Fruit fly (Drosophila melanogaster) whole organism, embryonic: ENCODE results near the gene defl.
A peak's percentile ranks its signal among the peaks of the same experiment; 100 is the strongest.

Source experiments
- Atf-2 ChIP-seq: fragments of 200-800 bp; sonication (Bioruptor generic); optimal IDR thresholded peaks from 2 replicates; lab custom pipeline; 2016; ENCODE audit warnings: missing biosample characterization, missing genetic modification characterization
- Blimp-1 ChIP-seq: fragments of 200-800 bp; sonication (Bioruptor generic); optimal IDR thresholded peaks from 3 replicates; lab custom pipeline; 2018; ENCODE audit warnings: missing biosample characterization, missing genetic modification characterization, mild to moderate bottlenecking, moderate library complexity, missing genetic modification reagents
- CG11085 ChIP-seq: fragments of 200-800 bp; sonication (Bioruptor generic); IDR thresholded peaks from 2 replicates; pipeline ENCODE4 v1.3.6; 2022; ENCODE audit warnings: missing biosample characterization, missing genetic modification characterization
- CG11247 ChIP-seq: fragments of 200-800 bp; sonication (Bioruptor generic); IDR thresholded peaks from 2 replicates; pipeline ENCODE4 v1.3.6; 2022; ENCODE audit warnings: missing biosample characterization, missing genetic modification characterization
- CG12071 ChIP-seq: fragments of 200-800 bp; sonication (Bioruptor generic); optimal IDR thresholded peaks from 3 replicates; lab custom pipeline; 2018; ENCODE audit warnings: missing biosample characterization, mild to moderate bottlenecking, missing genetic modification characterization
- CG14441 ChIP-seq: fragments of 200-800 bp; sonication (Bioruptor generic); IDR thresholded peaks from 2 replicates; pipeline ENCODE4 v1.3.6; 2022; ENCODE audit warnings: missing biosample characterization, missing genetic modification characterization
- CG17359 ChIP-seq: fragments of 200-800 bp; sonication (Bioruptor generic); optimal IDR thresholded peaks from 3 replicates; lab custom pipeline; 2018; ENCODE audit warnings: missing biosample characterization, mild to moderate bottlenecking, missing genetic modification characterization, moderate library complexity
- CG18011 ChIP-seq: fragments of 200-800 bp; sonication (Bioruptor generic); optimal IDR thresholded peaks from 2 replicates; lab custom pipeline; 2017; ENCODE audit warnings: missing biosample characterization, missing genetic modification characterization, mild to moderate bottlenecking, moderate library complexity, missing genotype
- CG18764 ChIP-seq: fragments of 200-800 bp; sonication (Bioruptor generic); optimal IDR thresholded peaks from 3 replicates; lab custom pipeline; 2016; ENCODE audit warnings: missing biosample characterization, missing genetic modification characterization
- CG2199 ChIP-seq: fragments of 200-800 bp; sonication (Bioruptor generic); IDR thresholded peaks from 3 replicates; pipeline ENCODE4 v1.3.6; 2022; ENCODE audit warnings: missing biosample characterization, missing genetic modification characterization
- CG2678 ChIP-seq: fragments of 200-800 bp; sonication (Bioruptor generic); optimal IDR thresholded peaks from 3 replicates; lab custom pipeline; 2019; ENCODE audit warnings: missing biosample characterization, mild to moderate bottlenecking, missing genetic modification characterization, moderate library complexity
- CG32532 ChIP-seq: fragments of 200-800 bp; sonication (Bioruptor generic); IDR thresholded peaks from 2 replicates; pipeline ENCODE4 v1.3.6; 2022; ENCODE audit warnings: missing biosample characterization, missing genetic modification characterization
- CG34376 ChIP-seq: fragments of 200-800 bp; sonication (Bioruptor generic); optimal IDR thresholded peaks from 2 replicates; lab custom pipeline; 2018; ENCODE audit warnings: missing biosample characterization, mild to moderate bottlenecking, missing genetic modification characterization
- CG3726 ChIP-seq: fragments of 200-800 bp; sonication (Bioruptor generic); IDR thresholded peaks from 3 replicates; pipeline ENCODE4, ENCODE4 v1.3.6; 2022; ENCODE audit warnings: missing biosample characterization, missing genetic modification characterization
- CG43689 ChIP-seq: fragments of 200-800 bp; sonication (Bioruptor generic); IDR thresholded peaks from 2 replicates; pipeline ENCODE4 v1.3.6; 2022; ENCODE audit warnings: missing biosample characterization, missing genetic modification characterization
- CG4424 ChIP-seq: fragments of 200-800 bp; sonication (Bioruptor generic); optimal IDR thresholded peaks from 3 replicates; lab custom pipeline; 2016; ENCODE audit warnings: missing biosample characterization, missing genetic modification characterization
- CG5245 ChIP-seq: fragments of 200-800 bp; sonication (Bioruptor generic); optimal IDR thresholded peaks from 3 replicates; lab custom pipeline; 2016; ENCODE audit warnings: missing biosample characterization, missing genetic modification characterization
- CG8765 ChIP-seq: fragments of 200-800 bp; sonication (Bioruptor generic); IDR thresholded peaks from 2 replicates; pipeline ENCODE4 v1.3.6; 2022; ENCODE audit warnings: missing biosample characterization, missing genetic modification characterization
- CG8944 ChIP-seq: fragments of 200-800 bp; sonication (Bioruptor generic); optimal IDR thresholded peaks from 3 replicates; lab custom pipeline; 2016; ENCODE audit warnings: missing biosample characterization, missing genetic modification characterization
- CG9215 ChIP-seq: fragments of 200-800 bp; sonication (Bioruptor generic); IDR thresholded peaks from 2 replicates; pipeline ENCODE4 v1.3.6; 2022; ENCODE audit warnings: missing biosample characterization, missing genetic modification characterization
- CG9437 ChIP-seq: fragments of 200-800 bp; sonication (Bioruptor generic); optimal IDR thresholded peaks from 2 replicates; lab custom pipeline; 2018; ENCODE audit warnings: missing biosample characterization, mild to moderate bottlenecking, missing genetic modification characterization
- CG9609 ChIP-seq: fragments of 200-800 bp; sonication (Bioruptor generic); optimal IDR thresholded peaks from 3 replicates; lab custom pipeline; 2016; ENCODE audit warnings: missing biosample characterization, missing genetic modification characterization
- CkIIα-i1 ChIP-seq: fragments of 200-800 bp; sonication (Bioruptor generic); IDR thresholded peaks from 2 replicates; pipeline ENCODE4 v1.3.6; 2022; ENCODE audit warnings: missing biosample characterization, missing genetic modification characterization
- Doc3 ChIP-seq: fragments of 200-800 bp; sonication (Bioruptor generic); IDR thresholded peaks from 3 replicates; pipeline ENCODE4 v1.3.6; 2022; ENCODE audit warnings: missing biosample characterization, missing genetic modification characterization; ENCODE audit not compliant: partially characterized antibody
- E2f1 ChIP-seq: fragments of 200-800 bp; sonication (Bioruptor generic); IDR thresholded peaks from 2 replicates; pipeline ENCODE4 v1.3.6; 2022; ENCODE audit warnings: missing biosample characterization, missing genetic modification characterization
- E2f2 ChIP-seq: fragments of 200-800 bp; sonication (Bioruptor generic); IDR thresholded peaks from 2 replicates; pipeline ENCODE4 v1.3.6; 2022; ENCODE audit warnings: missing biosample characterization, missing genetic modification characterization
- HLH4C ChIP-seq: fragments of 200-800 bp; sonication (Bioruptor generic); IDR thresholded peaks from 3 replicates; pipeline ENCODE4 v1.3.6; 2022; ENCODE audit warnings: missing biosample characterization, missing genetic modification characterization; ENCODE audit not compliant: partially characterized antibody
- Hmr ChIP-seq: fragments of 200-800 bp; sonication (Bioruptor generic); optimal IDR thresholded peaks from 3 replicates; lab custom pipeline; 2017; ENCODE audit warnings: mild to moderate bottlenecking, missing biosample characterization, missing genetic modification reagents, missing genetic modification characterization
- Lim3 ChIP-seq: fragments of 200-800 bp; sonication (Bioruptor generic); IDR thresholded peaks from 2 replicates; pipeline ENCODE4 v1.3.6; 2022; ENCODE audit warnings: missing biosample characterization, missing genetic modification characterization
- Stat92E ChIP-seq, 3 experiments: fragments of >200 bp in 2 of 3; fragments of 200-800 bp in 1 of 3; sonication (Bioruptor generic) in 1 of 3; optimal IDR thresholded peaks; 2 replicates each; lab custom pipeline; 2017 to 2019; ENCODE audit warnings: missing biosample characterization in 3 of 3, missing genetic modification characterization in 3 of 3, mild to moderate bottlenecking in 1 of 3, moderate library complexity in 1 of 3
- TFAM ChIP-seq: fragments of 200-800 bp; sonication (Bioruptor generic); optimal IDR thresholded peaks from 2 replicates; lab custom pipeline; 2017; ENCODE audit warnings: missing biosample characterization, missing genetic modification characterization, inconsistent platforms
- ara ChIP-seq: fragments of 200-800 bp; sonication (Bioruptor generic); IDR thresholded peaks from 2 replicates; pipeline ENCODE4 v1.3.6; 2022; ENCODE audit warnings: missing biosample characterization, missing genetic modification characterization
- ato ChIP-seq: fragments of 200-800 bp; sonication (Bioruptor generic); IDR thresholded peaks from 2 replicates; pipeline ENCODE4 v1.3.6; 2022; ENCODE audit warnings: missing biosample characterization, missing genetic modification characterization; ENCODE audit not compliant: partially characterized antibody
- az2 ChIP-seq: fragments of 200-800 bp; sonication (Bioruptor generic); optimal IDR thresholded peaks from 3 replicates; lab custom pipeline; 2016; ENCODE audit warnings: missing biosample characterization, missing genetic modification characterization
- corto ChIP-seq: fragments of 200-800 bp; sonication (Bioruptor generic); optimal IDR thresholded peaks from 2 replicates; lab custom pipeline; 2016; ENCODE audit warnings: missing biosample characterization, mild to moderate bottlenecking, missing genetic modification characterization, moderate library complexity
- croc ChIP-seq: fragments of 200-800 bp; sonication (Bioruptor generic); conservative IDR thresholded peaks from 3 replicates; pipeline ENCODE4 v1.3.6; 2022; ENCODE audit warnings: missing biosample characterization, missing genetic modification characterization
- dysf ChIP-seq: fragments of 200-800 bp; sonication (Bioruptor generic); IDR thresholded peaks from 3 replicates; pipeline ENCODE4 v1.3.6; 2022; ENCODE audit warnings: missing biosample characterization, missing genetic modification characterization
- ems ChIP-seq: fragments of 200-800 bp; sonication (Bioruptor generic); optimal IDR thresholded peaks from 3 replicates; lab custom pipeline; 2016; ENCODE audit warnings: missing biosample characterization, missing genetic modification characterization
- ewg ChIP-seq: fragments of 200-800 bp; sonication (Bioruptor generic); optimal IDR thresholded peaks from 3 replicates; lab custom pipeline; 2017; ENCODE audit warnings: mild to moderate bottlenecking, missing biosample characterization, missing genetic modification reagents, missing genetic modification characterization
- gem ChIP-seq: fragments of 200-800 bp; sonication (Bioruptor generic); optimal IDR thresholded peaks from 2 replicates; lab custom pipeline; 2019; ENCODE audit warnings: missing biosample characterization, mild to moderate bottlenecking, missing genetic modification characterization, moderate library complexity
- gro ChIP-seq: fragments of 200-800 bp; sonication (Bioruptor generic); optimal IDR thresholded peaks from 2 replicates; lab custom pipeline; 2016; ENCODE audit warnings: missing biosample characterization, missing genetic modification characterization
- kah ChIP-seq: fragments of 200-800 bp; sonication (Bioruptor generic); optimal IDR thresholded peaks from 2 replicates; lab custom pipeline; 2018; ENCODE audit warnings: missing biosample characterization, mild to moderate bottlenecking, missing genetic modification characterization
- nerfin-2 ChIP-seq: fragments of 200-800 bp; sonication (Bioruptor generic); IDR thresholded peaks from 2 replicates; pipeline ENCODE4 v1.3.6; 2022; ENCODE audit warnings: missing biosample characterization, missing genetic modification characterization; ENCODE audit not compliant: partially characterized antibody
- slou ChIP-seq: fragments of 200-800 bp; sonication (Bioruptor generic); optimal IDR thresholded peaks from 3 replicates; lab custom pipeline; 2016; ENCODE audit warnings: missing biosample characterization, missing genetic modification characterization
- slp2 ChIP-seq: fragments of 200-800 bp; sonication (Bioruptor generic); optimal IDR thresholded peaks from 2 replicates; lab custom pipeline; 2016; ENCODE audit warnings: missing biosample characterization, missing genetic modification characterization
- ssp ChIP-seq: fragments of 200-800 bp; sonication (Bioruptor generic); IDR thresholded peaks from 2 replicates; pipeline ENCODE4 v1.3.6; 2022; ENCODE audit warnings: missing biosample characterization, missing genetic modification characterization
- sug ChIP-seq: fragments of 200-800 bp; optimal IDR thresholded peaks from 2 replicates; lab custom pipeline; 2019; ENCODE audit warnings: missing biosample characterization, mild to moderate bottlenecking, missing genetic modification characterization, moderate library complexity
- trem ChIP-seq: fragments of 200-800 bp; optimal IDR thresholded peaks from 3 replicates; lab custom pipeline; 2019; ENCODE audit warnings: missing biosample characterization, mild to moderate bottlenecking, missing genetic modification characterization, moderate library complexity
- unc-4 ChIP-seq: fragments of 200-800 bp; sonication (Bioruptor generic); IDR thresholded peaks from 2 replicates; pipeline ENCODE4 v1.3.6; 2022; ENCODE audit warnings: missing biosample characterization, missing genetic modification characterization; ENCODE audit not compliant: partially characterized antibody
- wdn ChIP-seq: fragments of 200-800 bp; sonication (Bioruptor generic); IDR thresholded peaks from 2 replicates; pipeline ENCODE4 v1.3.6; 2022; ENCODE audit warnings: missing biosample characterization, missing genetic modification characterization
- wor ChIP-seq: fragments of 200-800 bp; sonication (Bioruptor generic); IDR thresholded peaks from 2 replicates; pipeline ENCODE4 v1.3.6; 2022; ENCODE audit warnings: missing biosample characterization, missing genetic modification characterization

defl gene

dm6 chr3L:9723108-9723507 lies at the start of gene defl, which contains the start of gene nbs (continued):
- peak; percentile 65 for TF ChIP-seq CG4424
- TF ChIP-seq CG5245, result peak; percentile 32
- TF ChIP-seq nerfin-2 (GFP tag; lab: Robert Waterston, UW), result no peak
- peak; percentile 67 for TF ChIP-seq slou
- no peak for TF ChIP-seq HLH4C
- TF ChIP-seq trem, result peak; percentile 24
- TF ChIP-seq CG11085 (GFP tag; lab: Robert Waterston, UW), result peak; percentile 49; the same call in 1 of the 2 replicates
- peak; percentile 13; the same call in 1 of the 3 replicates for TF ChIP-seq CG3726 (GFP tag; lab: Robert Waterston, UW)
- peak; percentile 83 for TF ChIP-seq CG32532 (GFP tag; lab: Robert Waterston, UW)
- TF ChIP-seq CG2199 (GFP tag; lab: Robert Waterston, UW), result no peak
- TF ChIP-seq slp2 (GFP tag; lab: Kevin White, UChicago), result peak; percentile 61
- peak; percentile 79 for TF ChIP-seq CG2678 (tag; lab: Kevin White, UChicago)
- TF ChIP-seq ato (GFP tag; lab: Robert Waterston, UW), result no peak
- TF ChIP-seq CG8765 (GFP tag; lab: Robert Waterston, UW), result peak; percentile 65
- peak; percentile 55 for TF ChIP-seq croc (GFP tag; lab: Robert Waterston, UW)
- no peak for TF ChIP-seq Hmr (GFP tag; lab: Kevin White, UChicago)
- no peak for TF ChIP-seq CG12071
- no peak for TF ChIP-seq corto (GFP tag; lab: Kevin White, UChicago)
- TF ChIP-seq CG34376 (GFP tag; lab: Kevin White, UChicago), result peak; percentile 38
- TF ChIP-seq gem (tag; lab: Kevin White, UChicago), result no peak
- TF ChIP-seq dysf, result peak; percentile 80
- no peak for TF ChIP-seq CkIIα-i1 (GFP tag; lab: Robert Waterston, UW)
- TF ChIP-seq CG14441 (GFP tag; lab: Robert Waterston, UW), result peak; percentile 86
- no peak; the same call in 2 of the 3 replicates for TF ChIP-seq Doc3 (GFP tag; lab: Robert Waterston, UW)
- peak; percentile 63 for TF ChIP-seq Atf-2 (GFP tag; lab: Kevin White, UChicago)
- TF ChIP-seq Lim3 (GFP tag; lab: Robert Waterston, UW), result no peak
- TF ChIP-seq E2f1 (GFP tag; lab: Robert Waterston, UW), result peak; percentile 72
- TF ChIP-seq unc-4 (GFP tag; lab: Robert Waterston, UW), result peak; percentile 63; the same call in 1 of the 2 replicates
- TF ChIP-seq kah, result no peak
- peak; percentile 60 for TF ChIP-seq E2f2 (GFP tag; lab: Robert Waterston, UW)
- peak; percentile 42 for TF ChIP-seq CG9609
- TF ChIP-seq CG9437 (GFP tag; lab: Kevin White, UChicago), result peak; percentile 38
- peak; percentile 49 for TF ChIP-seq CG17359
- TF ChIP-seq ems, result peak; percentile 75
- TF ChIP-seq sug (tag; lab: Kevin White, UChicago), result peak; percentile 74
- 0 out of 2 replicates have a peak, but pooled peaks have one; percentile 15 for TF ChIP-seq wdn (GFP tag; lab: Robert Waterston, UW)
- no peak for TF ChIP-seq TFAM (GFP tag; lab: Kevin White, UChicago)
- TF ChIP-seq CG8944, result peak; percentile 50
- TF ChIP-seq ara (GFP tag; lab: Robert Waterston, UW), result peak; percentile 71; the same call in 1 of the 2 replicates
- TF ChIP-seq gro (GFP tag; lab: Kevin White, UChicago), result peak; percentile 57
- TF ChIP-seq CG9215 (GFP tag; lab: Robert Waterston, UW), result peak; percentile 81
- TF ChIP-seq CG18011 (GFP tag; lab: Kevin White, UChicago), result peak; percentile 22
- no peak for TF ChIP-seq wor (GFP tag; lab: Robert Waterston, UW)
- TF ChIP-seq CG11247, result peak; percentile 71
- TF ChIP-seq CG18764 (GFP tag; lab: Kevin White, UChicago), result peak; percentile 57
- peak; percentile 64 for TF ChIP-seq az2 (GFP tag; lab: Kevin White, UChicago)
- TF ChIP-seq ssp (GFP tag; lab: Robert Waterston, UW), result peak; percentile 70
- TF ChIP-seq Stat92E (GFP tag; optimal IDR thresholded peaks at IDR 0.05; lab: Kevin White, UChicago), result no peak
- TF ChIP-seq Blimp-1 (GFP tag; lab: Kevin White, UChicago), result no peak
- no peak for TF ChIP-seq CG43689 (GFP tag; lab: Robert Waterston, UW)
- no peak for TF ChIP-seq ewg
